Worm (Caenorhabditis elegans) whole organism, L1 larva: ENCODE data around the gene F36H5.12.

Experiments used
- ama-1 ChIP-seq: fragments of 150-350 bp; optimal IDR thresholded peaks from 2 replicates; lab custom pipeline; 2014
- ceh-63 ChIP-seq: fragments of 200-800 bp; sonication (Bioruptor generic); optimal IDR thresholded peaks from 2 replicates; lab custom pipeline; 2018; ENCODE audit warnings: mild to moderate bottlenecking, missing genetic modification characterization, missing compliant biosample characterization
- ceh-8 ChIP-seq: fragments of 200-800 bp; sonication (Bioruptor generic); optimal IDR thresholded peaks from 2 replicates; lab custom pipeline; 2018; ENCODE audit warnings: mild to moderate bottlenecking, missing genetic modification characterization, moderate library complexity, missing compliant biosample characterization
- fkh-10 ChIP-seq: sonication (generic microtip); optimal IDR thresholded peaks from 2 replicates; lab custom pipeline; 2017; ENCODE audit warnings: missing biosample characterization, missing genetic modification reagents, missing genetic modification characterization
- lin-15B ChIP-seq: fragments of 150-350 bp; sonication (generic microtip); optimal IDR thresholded peaks from 3 replicates; lab custom pipeline; 2014; ENCODE audit warnings: missing biosample characterization, missing genetic modification characterization
- lir-3 ChIP-seq: sonication (generic microtip); optimal IDR thresholded peaks from 2 replicates; lab custom pipeline; 2016; ENCODE audit warnings: mild to moderate bottlenecking, missing genetic modification characterization, moderate library complexity, missing compliant biosample characterization; ENCODE audit not compliant: poor library complexity
- nhr-11 ChIP-seq: fragments of 150-350 bp; optimal IDR thresholded peaks from 2 replicates; lab custom pipeline; 2014; ENCODE audit warnings: missing biosample characterization, missing genetic modification characterization
- nhr-12 ChIP-seq: sonication (generic microtip); optimal IDR thresholded peaks from 2 replicates; lab custom pipeline; 2017; ENCODE audit warnings: missing biosample characterization, missing genetic modification characterization

- TF ChIP-seq nhr-11 (tag; lab: Kevin White, UChicago), result no peak
- TF ChIP-seq lin-15B (tag; lab: Kevin White, UChicago), result no peak
- no peak for TF ChIP-seq ceh-8 (GFP tag; lab: Kevin White, UChicago)
- no peak for TF ChIP-seq ama-1 (lab: Kevin White, UChicago)
- TF ChIP-seq nhr-12, result no peak
- TF ChIP-seq ceh-63 (GFP tag; lab: Kevin White, UChicago), result no peak
- no peak for TF ChIP-seq lir-3
- no peak for TF ChIP-seq fkh-10 (GFP tag; lab: Kevin White, UChicago)
Observed at ce11 chrII:1724314-1724713, 18.3 kb upstream of the F36H5.12 start, which contains the start of gene fbxb-11.
